Worm (Caenorhabditis elegans) whole organism, midembryonic: ENCODE results near the gene pah-1.

Source experiments
- T22C8.4 ChIP-seq: fragments of 200-800 bp; sonication (Bioruptor generic); IDR thresholded peaks from 2 replicates; pipeline ENCODE4 v1.3.6; 2022; ENCODE audit warnings: missing genetic modification characterization, missing compliant biosample characterization
- cog-1 ChIP-seq: sonication (generic microtip); optimal IDR thresholded peaks from 2 replicates; lab custom pipeline; 2016; ENCODE audit warnings: missing genetic modification characterization, missing compliant biosample characterization
- flt-1 ChIP-seq: fragments of 200-800 bp; sonication (Bioruptor generic); IDR thresholded peaks from 2 replicates; pipeline ENCODE4 v1.3.6; 2022; ENCODE audit warnings: missing genetic modification characterization, missing compliant biosample characterization
- klf-2 ChIP-seq: fragments of 200-800 bp; sonication (Bioruptor generic); conservative IDR thresholded peaks from 2 replicates; pipeline ENCODE4 v1.3.6; 2022; ENCODE audit warnings: missing genetic modification reagents, missing genetic modification characterization, missing compliant biosample characterization
- med-1 ChIP-seq: sonication (generic microtip); optimal IDR thresholded peaks from 2 replicates; lab custom pipeline; 2017; ENCODE audit warnings: missing genetic modification characterization, mild to moderate bottlenecking, missing compliant biosample characterization, antibody characterized with exemption, missing genetic modification reagents; ENCODE audit not compliant: insufficient read depth
- ref-1 ChIP-seq: fragments of 200-800 bp; sonication (Bioruptor generic); conservative IDR thresholded peaks from 2 replicates; pipeline ENCODE4 v1.3.6; 2022; ENCODE audit warnings: missing genetic modification reagents, missing genetic modification characterization, missing compliant biosample characterization
- tab-1 ChIP-seq: fragments of 200-800 bp; sonication (Bioruptor generic); IDR thresholded peaks from 2 replicates; pipeline ENCODE4 v1.3.6; 2022; ENCODE audit warnings: missing genetic modification characterization, missing compliant biosample characterization
- ztf-23 ChIP-seq: fragments of 200-800 bp; sonication (Bioruptor generic); IDR thresholded peaks from 2 replicates; pipeline ENCODE4 v1.3.6; 2022; ENCODE audit warnings: missing genetic modification reagents, missing genetic modification characterization, missing compliant biosample characterization
- ztf-29 ChIP-seq: fragments of 200-800 bp; sonication (Bioruptor generic); IDR thresholded peaks from 2 replicates; pipeline ENCODE4 v1.3.6; 2022; ENCODE audit warnings: missing genetic modification reagents, missing genetic modification characterization, missing compliant biosample characterization

Gene pah-1

ce11 chrII:8799725-8800124 lies 32.9 kb upstream of the pah-1 start:
- no peak for TF ChIP-seq klf-2 (GFP tag; lab: Robert Waterston, UW)
- no peak for TF ChIP-seq ztf-23
- no peak for TF ChIP-seq tab-1 (GFP tag; lab: Robert Waterston, UW)
- TF ChIP-seq ref-1 (GFP tag; lab: Robert Waterston, UW) = no peak
- no peak for TF ChIP-seq cog-1 (tag; lab: Kevin White, UChicago)
- no peak for TF ChIP-seq med-1
- TF ChIP-seq flt-1 (GFP tag; lab: Robert Waterston, UW) = no peak
- no peak for TF ChIP-seq T22C8.4 (GFP tag; lab: Robert Waterston, UW)
- no peak for TF ChIP-seq ztf-29 (GFP tag; lab: Robert Waterston, UW)

- TF ChIP-seq T22C8.4 (GFP tag; lab: Robert Waterston, UW) (no peak), klf-2 (GFP tag; lab: Robert Waterston, UW) (no peak), flt-1 (GFP tag; lab: Robert Waterston, UW) (no peak), ztf-29 (GFP tag; lab: Robert Waterston, UW) (no peak), cog-1 (tag; lab: Kevin White, UChicago) (no peak), tab-1 (GFP tag; lab: Robert Waterston, UW) (no peak), ref-1 (GFP tag; lab: Robert Waterston, UW) (no peak), med-1 (no peak)
Observed at ce11 chrII:8796391-8796790, 29.6 kb upstream of the pah-1 start.

- TF ChIP-seq klf-2 (GFP tag; lab: Robert Waterston, UW) (no peak), T22C8.4 (GFP tag; lab: Robert Waterston, UW) (no peak), ztf-29 (GFP tag; lab: Robert Waterston, UW) (no peak), ref-1 (GFP tag; lab: Robert Waterston, UW) (no peak), ztf-23 (no peak), cog-1 (tag; lab: Kevin White, UChicago) (no peak), flt-1 (GFP tag; lab: Robert Waterston, UW) (no peak), med-1 (no peak), tab-1 (GFP tag; lab: Robert Waterston, UW) (no peak)
Observed at ce11 chrII:8795227-8795626, 28.4 kb upstream of the pah-1 start.

ce11 chrII:8794072-8794471 lies 27.3 kb upstream of the pah-1 start, which contains the start of gene F07H5.7:
Gene F07H5.7, minus strand, starts transcription at chrII:8794172.
- TF ChIP-seq flt-1 (GFP tag; lab: Robert Waterston, UW) (no peak), cog-1 (tag; lab: Kevin White, UChicago) (no peak), ztf-23 (no peak), tab-1 (GFP tag; lab: Robert Waterston, UW) (no peak), T22C8.4 (GFP tag; lab: Robert Waterston, UW) (no peak), ref-1 (GFP tag; lab: Robert Waterston, UW) (no peak), ztf-29 (GFP tag; lab: Robert Waterston, UW) (no peak)

ce11 chrII:8792640-8793039 lies 25.8 kb upstream of the pah-1 start, which contains the start of gene idpa-2:
Gene idpa-2, minus strand, starts transcription at chrII:8792740.
- no peak for TF ChIP-seq ref-1 (GFP tag; lab: Robert Waterston, UW)
- no peak for TF ChIP-seq klf-2 (GFP tag; lab: Robert Waterston, UW)
- TF ChIP-seq med-1 = no peak
- no peak for TF ChIP-seq ztf-23
- TF ChIP-seq T22C8.4 (GFP tag; lab: Robert Waterston, UW) = no peak
- no peak for TF ChIP-seq cog-1 (tag; lab: Kevin White, UChicago)
- TF ChIP-seq ztf-29 (GFP tag; lab: Robert Waterston, UW) = no peak
- no peak for TF ChIP-seq tab-1 (GFP tag; lab: Robert Waterston, UW)
- TF ChIP-seq flt-1 (GFP tag; lab: Robert Waterston, UW) = no peak

ce11 chrII:8789828-8790558 lies 23.2 kb upstream of the pah-1 start, which contains the start of gene F07H5.13:
Gene F07H5.13, plus strand, starts transcription at chrII:8790557.
- TF ChIP-seq ztf-23 = 0 out of 2 replicates have a peak, but pooled peaks have one; percentile 41
- 0 out of 2 replicates have a peak, but pooled peaks have one; percentile 56 for TF ChIP-seq flt-1 (GFP tag; lab: Robert Waterston, UW)
- TF ChIP-seq cog-1 (tag; lab: Kevin White, UChicago) = no peak
- no peak for TF ChIP-seq ref-1 (GFP tag; lab: Robert Waterston, UW)

- TF ChIP-seq T22C8.4 (GFP tag; lab: Robert Waterston, UW) (no peak), med-1 (no peak), ztf-23 (no peak), klf-2 (GFP tag; lab: Robert Waterston, UW) (no peak), cog-1 (tag; lab: Kevin White, UChicago) (no peak), ref-1 (GFP tag; lab: Robert Waterston, UW) (no peak), tab-1 (GFP tag; lab: Robert Waterston, UW) (no peak), flt-1 (GFP tag; lab: Robert Waterston, UW) (no peak), ztf-29 (GFP tag; lab: Robert Waterston, UW) (no peak)
Observed at ce11 chrII:8788752-8789151, 22.0 kb upstream of the pah-1 start.

ce11 chrII:8787376-8787775 lies 20.6 kb upstream of the pah-1 start:
- no peak for TF ChIP-seq klf-2 (GFP tag; lab: Robert Waterston, UW)
- TF ChIP-seq ztf-23 = no peak
- TF ChIP-seq med-1 = no peak
- TF ChIP-seq ztf-29 (GFP tag; lab: Robert Waterston, UW) = no peak
- TF ChIP-seq cog-1 (tag; lab: Kevin White, UChicago) = peak; percentile 95
- TF ChIP-seq flt-1 (GFP tag; lab: Robert Waterston, UW) = peak; percentile 58; the same call in 1 of the 2 replicates
- TF ChIP-seq T22C8.4 (GFP tag; lab: Robert Waterston, UW) = peak; percentile 90
- TF ChIP-seq ref-1 (GFP tag; lab: Robert Waterston, UW) = no peak
- TF ChIP-seq tab-1 (GFP tag; lab: Robert Waterston, UW) = no peak

- TF ChIP-seq cog-1 (tag; lab: Kevin White, UChicago) (no peak), ztf-23 (no peak), flt-1 (GFP tag; lab: Robert Waterston, UW) (no peak), T22C8.4 (GFP tag; lab: Robert Waterston, UW) (no peak), ztf-29 (GFP tag; lab: Robert Waterston, UW) (no peak), tab-1 (GFP tag; lab: Robert Waterston, UW) (no peak), med-1 (no peak), klf-2 (GFP tag; lab: Robert Waterston, UW) (no peak), ref-1 (GFP tag; lab: Robert Waterston, UW) (no peak)
Observed at ce11 chrII:8785875-8786274, 19.1 kb upstream of the pah-1 start.
